Worm (Caenorhabditis elegans): ENCODE data around the gene unc-39.

- no peak for TF ChIP-seq him-1 (tag; optimal IDR thresholded peaks at IDR 0.05)
- TF ChIP-seq dao-5 (tag; optimal IDR thresholded peaks at IDR 0.05) = no peak
These were observed 14.3 kb upstream of the unc-39 start, which contains the start of gene Y49A3A.4 for ce11 chrV:14358577-14358976.
